Fruit fly (Drosophila melanogaster) whole organism, embryonic: ENCODE results near the gene CG16779.

Experiments
- CG10366 ChIP-seq: fragments of 200-800 bp; sonication (Bioruptor generic); IDR thresholded peaks from 2 replicates; pipeline ENCODE4 v1.3.6; 2022; ENCODE audit warnings: missing biosample characterization, missing genetic modification characterization
- CG10543 ChIP-seq: fragments of 200-800 bp; sonication (Bioruptor generic); optimal IDR thresholded peaks from 3 replicates; lab custom pipeline; 2017; ENCODE audit warnings: missing biosample characterization, mild to moderate bottlenecking, missing genetic modification characterization, moderate library complexity
- CG12155 ChIP-seq: fragments of 200-800 bp; sonication (Bioruptor generic); optimal IDR thresholded peaks from 3 replicates; lab custom pipeline; 2016; ENCODE audit warnings: missing biosample characterization, missing genetic modification characterization
- CG1233 ChIP-seq: fragments of 200-800 bp; sonication (Bioruptor generic); optimal IDR thresholded peaks from 4 replicates; lab custom pipeline; 2018; ENCODE audit warnings: missing biosample characterization, mild to moderate bottlenecking, missing genetic modification characterization
- CG14050 ChIP-seq: fragments of 200-800 bp; sonication (Bioruptor generic); IDR thresholded peaks from 3 replicates; pipeline ENCODE4 v1.3.6; 2022; ENCODE audit warnings: missing biosample characterization, missing genetic modification characterization
- CG15479 ChIP-seq: fragments of 200-800 bp; sonication (Bioruptor generic); optimal IDR thresholded peaks from 3 replicates; lab custom pipeline; 2019; ENCODE audit warnings: missing biosample characterization, mild to moderate bottlenecking, missing genetic modification characterization, moderate library complexity
- CG15514 ChIP-seq: fragments of 200-800 bp; sonication (Bioruptor generic); optimal IDR thresholded peaks from 3 replicates; lab custom pipeline; 2017; ENCODE audit warnings: missing biosample characterization, missing genetic modification characterization, mild to moderate bottlenecking, moderate library complexity, missing genetic modification reagents
- CG17385 ChIP-seq: fragments of 200-800 bp; sonication (Bioruptor generic); optimal IDR thresholded peaks from 3 replicates; lab custom pipeline; 2018; ENCODE audit warnings: missing biosample characterization, mild to moderate bottlenecking, missing genetic modification characterization
- CG18599 ChIP-seq: fragments of 200-800 bp; sonication (Bioruptor generic); optimal IDR thresholded peaks from 3 replicates; lab custom pipeline; 2017; ENCODE audit warnings: missing biosample characterization, missing genetic modification characterization, mild to moderate bottlenecking, moderate library complexity, missing genetic modification reagents
- CG18764 ChIP-seq: fragments of 200-800 bp; sonication (Bioruptor generic); optimal IDR thresholded peaks from 3 replicates; lab custom pipeline; 2016; ENCODE audit warnings: missing biosample characterization, missing genetic modification characterization
- CG31365 ChIP-seq: fragments of 200-800 bp; sonication (Bioruptor generic); optimal IDR thresholded peaks from 2 replicates; lab custom pipeline; 2018; ENCODE audit warnings: missing biosample characterization, mild to moderate bottlenecking, missing genetic modification characterization
- CG33213 ChIP-seq: fragments of 200-800 bp; sonication (Bioruptor generic); optimal IDR thresholded peaks from 3 replicates; lab custom pipeline; 2016; ENCODE audit warnings: missing biosample characterization, missing genetic modification characterization
- CG34376 ChIP-seq: fragments of 200-800 bp; sonication (Bioruptor generic); optimal IDR thresholded peaks from 2 replicates; lab custom pipeline; 2018; ENCODE audit warnings: missing biosample characterization, mild to moderate bottlenecking, missing genetic modification characterization
- CG4328 ChIP-seq: fragments of 200-800 bp; sonication (Bioruptor generic); optimal IDR thresholded peaks from 3 replicates; lab custom pipeline; 2017; ENCODE audit warnings: missing biosample characterization, missing genetic modification reagents, missing genetic modification characterization
- CG5180 ChIP-seq: fragments of 200-800 bp; sonication (Bioruptor generic); optimal IDR thresholded peaks from 3 replicates; lab custom pipeline; 2017; ENCODE audit warnings: missing biosample characterization, missing genetic modification characterization, mild to moderate bottlenecking, moderate library complexity, missing genetic modification reagents
- CG6765 ChIP-seq: fragments of 200-800 bp; sonication (Bioruptor generic); optimal IDR thresholded peaks from 3 replicates; lab custom pipeline; 2017; ENCODE audit warnings: missing biosample characterization, mild to moderate bottlenecking, missing genetic modification characterization
- CG7556 ChIP-seq: fragments of 200-800 bp; sonication (Bioruptor generic); optimal IDR thresholded peaks from 2 replicates; lab custom pipeline; 2017; ENCODE audit warnings: missing biosample characterization, mild to moderate bottlenecking, missing genetic modification characterization
- CG8089 ChIP-seq: fragments of 200-800 bp; sonication (Bioruptor generic); optimal IDR thresholded peaks from 3 replicates; lab custom pipeline; 2016; ENCODE audit warnings: missing biosample characterization, missing genetic modification characterization
- D19B ChIP-seq: fragments of 200-800 bp; sonication (Bioruptor generic); optimal IDR thresholded peaks from 2 replicates; lab custom pipeline; 2017; ENCODE audit warnings: missing biosample characterization, mild to moderate bottlenecking, missing genetic modification characterization
- Dad ChIP-seq: fragments of 200-800 bp; sonication (Bioruptor generic); optimal IDR thresholded peaks from 3 replicates; lab custom pipeline; 2016; ENCODE audit warnings: missing biosample characterization, missing genetic modification characterization
- ERR ChIP-seq: fragments of 200-800 bp; sonication (Bioruptor generic); optimal IDR thresholded peaks from 2 replicates; lab custom pipeline; 2016; ENCODE audit warnings: missing biosample characterization, missing genetic modification characterization
- Eip74EF ChIP-seq, 2 experiments: fragments of 200-800 bp in 1 of 2; fragments of >200 bp in 1 of 2; sonication (Bioruptor generic) in 1 of 2; optimal IDR thresholded peaks; 2 replicates each; lab custom pipeline; 2017 to 2019; ENCODE audit warnings: missing biosample characterization in 2 of 2, missing genetic modification characterization in 2 of 2, mild to moderate bottlenecking in 1 of 2, moderate library complexity in 1 of 2
- Hsf ChIP-seq: fragments of 200-800 bp; sonication (Bioruptor generic); optimal IDR thresholded peaks from 3 replicates; lab custom pipeline; 2016; ENCODE audit warnings: missing biosample characterization, missing genetic modification characterization
- Meics ChIP-seq: fragments of 200-800 bp; sonication (Bioruptor generic); optimal IDR thresholded peaks from 2 replicates; lab custom pipeline; 2017; ENCODE audit warnings: missing biosample characterization, mild to moderate bottlenecking, missing genetic modification characterization
- Nf-YC ChIP-seq: fragments of 200-800 bp; optimal IDR thresholded peaks from 3 replicates; lab custom pipeline; 2019; ENCODE audit warnings: missing biosample characterization, mild to moderate bottlenecking, missing genetic modification characterization, moderate library complexity
- PHDP ChIP-seq: fragments of 200-800 bp; sonication (Bioruptor generic); optimal IDR thresholded peaks from 3 replicates; lab custom pipeline; 2018; ENCODE audit warnings: missing biosample characterization, mild to moderate bottlenecking, missing genetic modification characterization, moderate library complexity
- Pdp1 ChIP-seq, 2 experiments: fragments of 200-800 bp; sonication (Bioruptor generic); optimal IDR thresholded peaks; 3 replicates each; lab custom pipeline; 2016; ENCODE audit warnings: missing biosample characterization in 2 of 2, missing genetic modification characterization in 2 of 2, mild to moderate bottlenecking in 1 of 2, moderate library complexity in 1 of 2
- Side ChIP-seq: fragments of 200-800 bp; sonication (Bioruptor generic); optimal IDR thresholded peaks from 2 replicates; lab custom pipeline; 2016; ENCODE audit warnings: missing biosample characterization, missing genetic modification characterization
- TFAM ChIP-seq: fragments of 200-800 bp; sonication (Bioruptor generic); optimal IDR thresholded peaks from 2 replicates; lab custom pipeline; 2017; ENCODE audit warnings: missing biosample characterization, missing genetic modification characterization, inconsistent platforms
- Trl ChIP-seq, 3 experiments: fragments of >200 bp in 2 of 3; fragments of 200-800 bp in 1 of 3; sonication (Bioruptor generic) in 1 of 3; optimal IDR thresholded peaks; 2 replicates in 1 of 3; 3 replicates in 2 of 3; lab custom pipeline; 2016 to 2017; ENCODE audit warnings: missing biosample characterization in 1 of 3, missing genetic modification characterization in 1 of 3
- Vsx1 ChIP-seq: fragments of 200-800 bp; sonication (Bioruptor generic); optimal IDR thresholded peaks from 2 replicates; lab custom pipeline; 2017; ENCODE audit warnings: missing biosample characterization, mild to moderate bottlenecking, missing genetic modification characterization, missing genetic modification reagents
- YL-1 ChIP-seq: fragments of 200-800 bp; sonication (Bioruptor generic); optimal IDR thresholded peaks from 3 replicates; lab custom pipeline; 2017; ENCODE audit warnings: missing biosample characterization, mild to moderate bottlenecking, missing genetic modification characterization
- bab2 ChIP-seq: fragments of 200-800 bp; sonication (Bioruptor generic); optimal IDR thresholded peaks from 2 replicates; lab custom pipeline; 2016; ENCODE audit warnings: missing biosample characterization, missing genetic modification characterization
- bbx ChIP-seq: fragments of 200-800 bp; sonication (Bioruptor generic); IDR thresholded peaks from 2 replicates; pipeline ENCODE4 v1.3.6; 2022; ENCODE audit warnings: missing biosample characterization, missing genetic modification characterization; ENCODE audit not compliant: partially characterized antibody
- cas ChIP-seq: fragments of 200-800 bp; sonication (Bioruptor generic); IDR thresholded peaks from 2 replicates; pipeline ENCODE4 v1.3.6; 2022; ENCODE audit warnings: missing biosample characterization, missing genetic modification characterization
- corto ChIP-seq: fragments of 200-800 bp; sonication (Bioruptor generic); optimal IDR thresholded peaks from 2 replicates; lab custom pipeline; 2016; ENCODE audit warnings: missing biosample characterization, mild to moderate bottlenecking, missing genetic modification characterization, moderate library complexity
- ems ChIP-seq: fragments of 200-800 bp; sonication (Bioruptor generic); optimal IDR thresholded peaks from 3 replicates; lab custom pipeline; 2016; ENCODE audit warnings: missing biosample characterization, missing genetic modification characterization
- hth ChIP-seq: fragments of >200 bp; optimal IDR thresholded peaks from 2 replicates; lab custom pipeline; 2017; ENCODE audit warnings: inconsistent platforms
- insv ChIP-seq, 2 experiments: fragments of 200-800 bp; sonication (Bioruptor generic); optimal IDR thresholded peaks; 3 replicates each; lab custom pipeline; 2016 to 2018; ENCODE audit warnings: missing biosample characterization in 2 of 2, missing genetic modification characterization in 2 of 2
- kni ChIP-seq: fragments of 200-800 bp; sonication (Bioruptor generic); optimal IDR thresholded peaks from 3 replicates; lab custom pipeline; 2017; ENCODE audit warnings: mild to moderate bottlenecking, missing biosample characterization, missing genetic modification reagents, missing genetic modification characterization
- pros ChIP-seq: fragments of 200-800 bp; sonication (Bioruptor generic); optimal IDR thresholded peaks from 3 replicates; lab custom pipeline; 2019; ENCODE audit warnings: missing biosample characterization, mild to moderate bottlenecking, missing genetic modification characterization, moderate library complexity
- seq ChIP-seq: fragments of 200-800 bp; sonication (Bioruptor generic); IDR thresholded peaks from 2 replicates; pipeline ENCODE4 v1.3.6; 2022; ENCODE audit warnings: missing biosample characterization, missing genetic modification characterization
- slbo ChIP-seq: fragments of 200-800 bp; sonication (Bioruptor generic); IDR thresholded peaks from 2 replicates; pipeline ENCODE4 v1.3.6; 2022; ENCODE audit warnings: missing biosample characterization, missing genetic modification characterization
- slou ChIP-seq: fragments of 200-800 bp; sonication (Bioruptor generic); optimal IDR thresholded peaks from 3 replicates; lab custom pipeline; 2016; ENCODE audit warnings: missing biosample characterization, missing genetic modification characterization
- zen ChIP-seq: fragments of 200-800 bp; sonication (Bioruptor generic); optimal IDR thresholded peaks from 3 replicates; lab custom pipeline; 2018; ENCODE audit warnings: missing biosample characterization, mild to moderate bottlenecking, missing genetic modification characterization, moderate library complexity

The CG16779 gene

dm6 chr3R:9418373-9419299 lies 74.8 kb downstream of the CG16779 start (continued):
- TF ChIP-seq Eip74EF (GFP tag; optimal IDR thresholded peaks at IDR 0.05; lab: Kevin White, UChicago): peak in 1 of 2 experiments; percentile 58
- peak; percentile 19 for TF ChIP-seq Vsx1
- peak; percentile 68 to 95 for TF ChIP-seq insv (GFP tag; optimal IDR thresholded peaks at IDR 0.05; lab: Kevin White, UChicago)
- peak; percentile 7 for TF ChIP-seq kni (GFP tag; lab: Kevin White, UChicago)
- peak; percentile 7 for TF ChIP-seq CG15514 (GFP tag; lab: Kevin White, UChicago)
- TF ChIP-seq zen (tag; lab: Kevin White, UChicago): peak; percentile 27
- peak; percentile 2 for TF ChIP-seq CG8089 (GFP tag; lab: Kevin White, UChicago)
- peak; percentile 10 for TF ChIP-seq Nf-YC (tag; lab: Kevin White, UChicago)
- TF ChIP-seq CG12155 (GFP tag; lab: Kevin White, UChicago): peak; percentile 2
- TF ChIP-seq CG17385 (GFP tag; lab: Kevin White, UChicago): peak; percentile 85
- TF ChIP-seq CG7556: peak; percentile 5
- TF ChIP-seq Trl (optimal IDR thresholded peaks at IDR 0.05; lab: Kevin White, UChicago): peak; percentile 1 to 77
- TF ChIP-seq Trl (GFP tag; optimal IDR thresholded peaks at IDR 0.05; lab: Kevin White, UChicago): no peak
- TF ChIP-seq CG15479 (GFP tag; lab: Kevin White, UChicago): peak; percentile 73
- no peak for TF ChIP-seq hth (lab: Kevin White, UChicago)
- TF ChIP-seq CG33213 (GFP tag; lab: Kevin White, UChicago): no peak
- TF ChIP-seq Side: peak; percentile 25
- TF ChIP-seq CG18599: peak; percentile 43
- TF ChIP-seq CG18764: no peak

dm6 chr3R:9417577-9418334 lies 75.7 kb downstream of the CG16779 start, which contains the start of gene ps:
ps (plus strand) TSS chr3R:9417940.
- TF ChIP-seq slbo (GFP tag; lab: Robert Waterston, UW) (no peak), bab2 (GFP tag; lab: Kevin White, UChicago) (no peak), pros (peak; percentile 15), bbx (no peak), ERR (GFP tag; lab: Kevin White, UChicago) (no peak), ems (peak; percentile 8), seq (GFP tag; lab: Robert Waterston, UW) (no peak), CG31365 (tag; lab: Kevin White, UChicago) (no peak), YL-1 (GFP tag; lab: Kevin White, UChicago) (peak; percentile 6), CG1233 (GFP tag; lab: Kevin White, UChicago) (peak; percentile 23), CG5180 (GFP tag; lab: Kevin White, UChicago) (no peak), Pdp1 (GFP tag; optimal IDR thresholded peaks at IDR 0.05; lab: Kevin White, UChicago) (no peak), PHDP (tag; lab: Kevin White, UChicago) (no peak), corto (no peak), Nf-YC (tag; lab: Kevin White, UChicago) (peak; percentile 26), CG10543 (GFP tag; lab: Kevin White, UChicago) (peak; percentile 77), TFAM (GFP tag; lab: Kevin White, UChicago) (no peak), cas (GFP tag; lab: Robert Waterston, UW) (no peak), D19B (GFP tag; lab: Kevin White, UChicago) (no peak), CG14050 (GFP tag; lab: Robert Waterston, UW) (no peak), Dad (GFP tag; lab: Kevin White, UChicago) (no peak), Hsf (GFP tag; lab: Kevin White, UChicago) (no peak), CG6765 (GFP tag; lab: Kevin White, UChicago) (no peak), CG34376 (GFP tag; lab: Kevin White, UChicago) (peak; percentile 86), CG10366 (GFP tag; lab: Robert Waterston, UW) (no peak), CG4328 (GFP tag; lab: Kevin White, UChicago) (peak; percentile 5), Meics (GFP tag; lab: Kevin White, UChicago) (peak; percentile 17), slou (no peak)
